Worm (Caenorhabditis elegans) whole organism, mixed stage, embryonic: ENCODE data around the gene hpr-17.

Source experiments
- bed-3 ChIP-seq: fragments of 200-800 bp; sonication (Bioruptor generic); optimal IDR thresholded peaks from 3 replicates; lab custom pipeline; 2018; ENCODE audit warnings: mild to moderate bottlenecking, missing genetic modification characterization, moderate library complexity, missing compliant biosample characterization
- ces-1 ChIP-seq: fragments of 150-350 bp; optimal IDR thresholded peaks from 2 replicates; lab custom pipeline; 2014; ENCODE audit warnings: missing biosample characterization, missing genetic modification reagents, missing genetic modification characterization
- cnd-1 ChIP-seq: fragments of 200-800 bp; sonication (Bioruptor generic); optimal IDR thresholded peaks from 2 replicates; lab custom pipeline; 2018; ENCODE audit warnings: mild to moderate bottlenecking, missing genetic modification characterization, missing compliant biosample characterization
- elt-1 ChIP-seq: sonication (generic microtip); optimal IDR thresholded peaks from 2 replicates; lab custom pipeline; 2017; ENCODE audit warnings: missing genetic modification characterization, mild to moderate bottlenecking, missing compliant biosample characterization, antibody characterized with exemption, moderate library complexity, borderline replicate concordance; ENCODE audit not compliant: insufficient read depth
- mep-1 ChIP-seq: fragments of 150-350 bp; optimal IDR thresholded peaks from 2 replicates; lab custom pipeline; 2017; ENCODE audit warnings: missing biosample characterization, missing genetic modification reagents, missing genetic modification characterization, inconsistent platforms
- nhr-28 ChIP-seq: fragments of 150-350 bp; optimal IDR thresholded peaks from 2 replicates; lab custom pipeline; 2014; ENCODE audit warnings: missing biosample characterization, missing genetic modification characterization
- pha-4 ChIP-seq: fragments of 150-350 bp; optimal IDR thresholded peaks from 2 replicates; lab custom pipeline; 2018; ENCODE audit warnings: missing biosample characterization, missing genetic modification reagents, missing genetic modification characterization
- sem-2 ChIP-seq: fragments of 200-800 bp; sonication (Bioruptor generic); optimal IDR thresholded peaks from 2 replicates; lab custom pipeline; 2018; ENCODE audit warnings: mild to moderate bottlenecking, missing genetic modification characterization, missing compliant biosample characterization
- snpc-4 ChIP-seq: fragments of 150-350 bp; optimal IDR thresholded peaks from 2 replicates; lab custom pipeline; 2014; ENCODE audit warnings: missing biosample characterization, missing genetic modification characterization
- sptf-1 ChIP-seq: sonication (generic microtip); optimal IDR thresholded peaks from 2 replicates; lab custom pipeline; 2017; ENCODE audit warnings: mild to moderate bottlenecking, missing genetic modification characterization, moderate library complexity, missing compliant biosample characterization
- unc-120 ChIP-seq: sonication (generic microtip); optimal IDR thresholded peaks from 2 replicates; lab custom pipeline; 2017; ENCODE audit warnings: missing genetic modification characterization, missing compliant biosample characterization; ENCODE audit not compliant: poor library complexity, severe bottlenecking
- unc-39 ChIP-seq: fragments of 150-350 bp; optimal IDR thresholded peaks from 2 replicates; lab custom pipeline; 2014; ENCODE audit warnings: missing biosample characterization, missing genetic modification characterization
- unc-62 ChIP-seq: fragments of 150-350 bp; optimal IDR thresholded peaks from 2 replicates; lab custom pipeline; 2014; ENCODE audit warnings: missing biosample characterization, missing genetic modification reagents, missing genetic modification characterization

- TF ChIP-seq sptf-1 (tag; lab: Kevin White, UChicago) (no peak), unc-62 (GFP tag; lab: Kevin White, UChicago) (no peak), elt-1 (no peak), pha-4 (tag; lab: Kevin White, UChicago) (no peak), unc-39 (tag; lab: Kevin White, UChicago) (no peak), mep-1 (tag; lab: Kevin White, UChicago) (no peak), snpc-4 (no peak), ces-1 (GFP tag; lab: Kevin White, UChicago) (no peak), unc-120 (tag; lab: Kevin White, UChicago) (no peak), nhr-28 (tag; lab: Kevin White, UChicago) (no peak), cnd-1 (tag; lab: Kevin White, UChicago) (no peak), bed-3 (GFP tag; lab: Kevin White, UChicago) (no peak), sem-2 (GFP tag; lab: Kevin White, UChicago) (no peak)
Observed at ce11 chrII:13183228-13183755, 26.4 kb upstream of the hpr-17 start, which contains the start of the genes W09H1.4 and his-73.
